Worm (Caenorhabditis elegans): Measurements from ENCODE around the gene str-254.

DNA sequence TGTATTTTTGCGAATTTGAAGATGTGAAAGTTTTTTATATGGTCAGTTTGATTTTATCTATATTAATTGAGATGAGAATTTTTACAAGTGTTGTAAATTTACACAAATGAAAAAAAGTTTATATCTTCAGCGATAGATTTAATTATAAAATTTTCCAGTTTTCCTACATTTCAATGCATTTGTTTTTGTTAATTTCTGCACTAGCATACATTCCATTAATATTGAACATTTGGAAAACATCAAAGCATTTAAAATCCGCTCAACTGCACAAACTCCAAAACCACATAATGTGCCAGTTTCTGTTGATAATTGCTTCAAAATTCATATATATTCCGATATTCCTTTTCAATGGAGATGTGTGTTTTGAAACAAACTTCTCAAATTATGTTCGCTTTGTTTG, 29.6 kb upstream of the str-254 start, which contains the start of gene srh-277:
- no peak for TF ChIP-seq ceh-30 (tag; optimal IDR thresholded peaks at IDR 0.05)
- no peak for TF ChIP-seq ama-1 (optimal IDR thresholded peaks at IDR 0.05)
- TF ChIP-seq hlh-30 (tag; optimal IDR thresholded peaks at IDR 0.05; ENCODE audit: insufficient read depth): no peak
- no peak for TF ChIP-seq tbx-7 (tag; optimal IDR thresholded peaks at IDR 0.05)
- no peak for TF ChIP-seq gmeb-2 (tag; optimal IDR thresholded peaks at IDR 0.05)
- TF ChIP-seq unc-3 (GFP tag; conservative IDR thresholded peaks at IDR 0.05): no peak
- no peak for TF ChIP-seq unc-3 (tag; optimal IDR thresholded peaks at IDR 0.05)
- TF ChIP-seq ceh-45 (GFP tag; IDR thresholded peaks at IDR 0.05): no peak
- no peak for TF ChIP-seq ttx-3 (tag; optimal IDR thresholded peaks at IDR 0.05)
- TF ChIP-seq rnt-1 (tag; optimal IDR thresholded peaks at IDR 0.05): no peak
- no peak for TF ChIP-seq ets-4 (tag; optimal IDR thresholded peaks at IDR 0.05)
- TF ChIP-seq pqm-1 (tag; optimal IDR thresholded peaks at IDR 0.05): no peak
- TF ChIP-seq ceh-2 (tag; optimal IDR thresholded peaks at IDR 0.05): no peak
- no peak for TF ChIP-seq Y22D7AL.16 (tag; optimal IDR thresholded peaks at IDR 0.05)
